Worm (Caenorhabditis elegans): ENCODE data around the gene arrd-2.

ce11 chrII:9407469-9407868 is at the start of gene arrd-2:
- TF ChIP-seq elt-3 (tag; optimal IDR thresholded peaks at IDR 0.05) = no peak
- TF ChIP-seq snpc-4 (tag; optimal IDR thresholded peaks at IDR 0.05) = no peak
- TF ChIP-seq zag-1 (tag; optimal IDR thresholded peaks at IDR 0.05) = no peak
- TF ChIP-seq unc-62 (GFP tag; optimal IDR thresholded peaks at IDR 0.05) = no peak
- no peak for TF ChIP-seq nhr-6 (tag; optimal IDR thresholded peaks at IDR 0.05)
- TF ChIP-seq unc-39 (tag; optimal IDR thresholded peaks at IDR 0.05) = no peak
- no peak for TF ChIP-seq nhr-23 (tag; optimal IDR thresholded peaks at IDR 0.05)
- TF ChIP-seq R02D3.7 (tag; optimal IDR thresholded peaks at IDR 0.05) = no peak
- TF ChIP-seq ama-1 (optimal IDR thresholded peaks at IDR 0.05) = no peak
- no peak for TF ChIP-seq aly-2 (tag; optimal IDR thresholded peaks at IDR 0.05)
- TF ChIP-seq ztf-11 (tag; optimal IDR thresholded peaks at IDR 0.05) = no peak
- no peak for TF ChIP-seq nhr-77 (tag; optimal IDR thresholded peaks at IDR 0.05)
- TF ChIP-seq skn-1 (tag; optimal IDR thresholded peaks at IDR 0.05) = no peak
- TF ChIP-seq ceh-16 (tag; optimal IDR thresholded peaks at IDR 0.05) = no peak
